Fruit fly (Drosophila melanogaster): ENCODE data around the gene CG4119.

The CG4119 gene

DNA sequence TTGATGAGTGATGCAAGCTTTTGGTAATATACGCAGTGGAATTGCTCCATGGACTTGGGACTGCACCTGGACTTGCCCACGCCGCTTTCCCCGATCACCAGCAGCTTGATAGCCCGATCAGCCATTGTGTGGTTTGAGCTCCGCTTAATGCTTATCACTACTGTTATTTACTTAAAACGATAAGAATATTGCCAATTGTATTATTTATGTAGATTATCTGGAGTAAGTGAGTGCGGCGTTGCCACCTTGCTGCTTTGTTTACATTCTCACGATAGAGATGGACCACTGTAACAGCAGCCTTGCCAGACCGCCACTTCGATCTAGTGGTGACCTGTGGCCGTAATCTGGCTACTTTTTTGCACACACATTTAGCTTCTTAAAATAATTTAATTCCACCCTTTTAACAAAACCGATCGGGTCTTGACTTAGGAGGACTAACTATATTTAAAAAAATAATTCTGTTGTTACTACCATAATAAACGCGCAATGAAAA lies 5.7 kb downstream of the CG4119 start, which contains the start of gene Rab18:
Rab18 (minus strand) TSS at position 276 of the 493 bp plus-strand sequence.
- TF ChIP-seq CG1792 (GFP tag; optimal IDR thresholded peaks at IDR 0.05) = no peak
- TF ChIP-seq CG33557 (GFP tag; optimal IDR thresholded peaks at IDR 0.05) = no peak
- TF ChIP-seq CG43689 (GFP tag; IDR thresholded peaks at IDR 0.05) = no peak
- TF ChIP-seq row (GFP tag; IDR thresholded peaks at IDR 0.05) = peak; percentile 86
- TF ChIP-seq klu (GFP tag; IDR thresholded peaks at IDR 0.05) = no peak
- TF ChIP-seq peb (GFP tag; IDR thresholded peaks at IDR 0.05) = no peak
- TF ChIP-seq esg (GFP tag; conservative IDR thresholded peaks at IDR 0.05) = no peak
- no peak for TF ChIP-seq so (GFP tag; IDR thresholded peaks at IDR 0.05)
- no peak for TF ChIP-seq Gsc (GFP tag; IDR thresholded peaks at IDR 0.05)
- TF ChIP-seq Xbp1 (GFP tag; optimal IDR thresholded peaks at IDR 0.05) = peak; percentile 59
- TF ChIP-seq emc (GFP tag; optimal IDR thresholded peaks at IDR 0.05) = no peak
- TF ChIP-seq Pdp1 (GFP tag; optimal IDR thresholded peaks at IDR 0.05) = peak; percentile 30 to 64
- peak; percentile 51 for TF ChIP-seq sisA (GFP tag; IDR thresholded peaks at IDR 0.05)
- no peak for TF ChIP-seq CG10565 (GFP tag; optimal IDR thresholded peaks at IDR 0.05)
- TF ChIP-seq jigr1 (GFP tag; IDR thresholded peaks at IDR 0.05) = peak; percentile 49; the same call in 1 of the 3 replicates
- TF ChIP-seq Ptx1 (GFP tag; IDR thresholded peaks at IDR 0.05) = peak; percentile 57
- TF ChIP-seq CG1529 (GFP tag; optimal IDR thresholded peaks at IDR 0.05) = no peak
- no peak for TF ChIP-seq CG2199 (GFP tag; IDR thresholded peaks at IDR 0.05)
- TF ChIP-seq Hr78 (GFP tag; optimal IDR thresholded peaks at IDR 0.05) = no peak
- no peak for TF ChIP-seq ems (GFP tag; optimal IDR thresholded peaks at IDR 0.05)
- no peak for TF ChIP-seq Mes4 (GFP tag; optimal IDR thresholded peaks at IDR 0.05)
- TF ChIP-seq CG16779 (GFP tag; IDR thresholded peaks at IDR 0.05) = no peak
- peak; percentile 26 for TF ChIP-seq Dip3 (GFP tag; optimal IDR thresholded peaks at IDR 0.05)
- TF ChIP-seq zen (tag; optimal IDR thresholded peaks at IDR 0.05) = peak; percentile 18
- TF ChIP-seq Side (GFP tag; optimal IDR thresholded peaks at IDR 0.05) = peak; percentile 3
- no peak for TF ChIP-seq tio (GFP tag; optimal IDR thresholded peaks at IDR 0.05)
- TF ChIP-seq CG5245 (GFP tag; optimal IDR thresholded peaks at IDR 0.05) = no peak
- peak; percentile 22 for TF ChIP-seq CG2712 (tag; optimal IDR thresholded peaks at IDR 0.05)
- TF ChIP-seq CG2129 (GFP tag; IDR thresholded peaks at IDR 0.05; ENCODE audit: partially characterized antibody) = no peak
- no peak for TF ChIP-seq CG8290 (GFP tag; optimal IDR thresholded peaks at IDR 0.05)
- peak in 1 of 2 experiments; percentile 63 for TF ChIP-seq CG8290 (tag; optimal IDR thresholded peaks at IDR 0.05)
- peak; percentile 37 for TF ChIP-seq Chrac-16 (GFP tag; optimal IDR thresholded peaks at IDR 0.05)
- no peak for TF ChIP-seq NK7.1 (GFP tag; optimal IDR thresholded peaks at IDR 0.05)
- TF ChIP-seq bowl (GFP tag; IDR thresholded peaks at IDR 0.05) = no peak
- peak; percentile 94 for TF ChIP-seq Ets65A (GFP tag)
- peak; percentile 14 for TF ChIP-seq HLHmδ (GFP tag; optimal IDR thresholded peaks at IDR 0.05)
- no peak for TF ChIP-seq Fer1 (GFP tag; optimal IDR thresholded peaks at IDR 0.05)
- TF ChIP-seq CG7556 (GFP tag; optimal IDR thresholded peaks at IDR 0.05) = no peak
- TF ChIP-seq NfI (GFP tag; optimal IDR thresholded peaks at IDR 0.05) = peak; percentile 28
- TF ChIP-seq al (GFP tag; IDR thresholded peaks at IDR 0.05) = peak; percentile 32; the same call in 1 of the 2 replicates
- no peak for TF ChIP-seq lbe (GFP tag; optimal IDR thresholded peaks at IDR 0.05)
- peak; percentile 43; the same call in 1 of the 2 replicates for TF ChIP-seq CG14667 (GFP tag; IDR thresholded peaks at IDR 0.05)
- peak; percentile 16 for TF ChIP-seq sug (tag; optimal IDR thresholded peaks at IDR 0.05)
- peak; percentile 34 for TF ChIP-seq CG13624 (GFP tag; optimal IDR thresholded peaks at IDR 0.05)
- no peak for TF ChIP-seq CG7357 (GFP tag; IDR thresholded peaks at IDR 0.05)
- no peak for TF ChIP-seq CG6654 (GFP tag; optimal IDR thresholded peaks at IDR 0.05)
- no peak for TF ChIP-seq Nf-YA (GFP tag; IDR thresholded peaks at IDR 0.05)
- no peak for TF ChIP-seq Myb (GFP tag; optimal IDR thresholded peaks at IDR 0.05)
- TF ChIP-seq CG12071 (GFP tag; optimal IDR thresholded peaks at IDR 0.05) = no peak
- no peak for TF ChIP-seq ara (GFP tag; IDR thresholded peaks at IDR 0.05)
- TF ChIP-seq ab (GFP tag; optimal IDR thresholded peaks at IDR 0.05) = no peak
- TF ChIP-seq gro (GFP tag; optimal IDR thresholded peaks at IDR 0.05) = no peak
- TF ChIP-seq CG10209 (GFP tag; optimal IDR thresholded peaks at IDR 0.05) = peak; percentile 3

Measured in whole organism, embryonic.